Worm (Caenorhabditis elegans): ENCODE data around the gene gei-6.

ce11 chrV:7234726-7235125 lies 4.1 kb upstream of the gei-6 start, which contains the start of gene C05C8.5:
- TF ChIP-seq atf-7 (tag; optimal IDR thresholded peaks at IDR 0.05) (no peak), unc-62 (GFP tag; optimal IDR thresholded peaks at IDR 0.05) (no peak), F10E7.11 (tag; optimal IDR thresholded peaks at IDR 0.05) (no peak), lag-1 (GFP tag; IDR thresholded peaks at IDR 0.05) (no peak), efl-1 (GFP tag; optimal IDR thresholded peaks at IDR 0.05) (no peak), ztf-26 (tag; optimal IDR thresholded peaks at IDR 0.05) (no peak), Y53F4B.3 (GFP tag; IDR thresholded peaks at IDR 0.05) (no peak), snpc-4 (GFP tag; optimal IDR thresholded peaks at IDR 0.05) (no peak), snpc-4 (tag; optimal IDR thresholded peaks at IDR 0.05) (no peak)

Data from whole organism, young adult.